Fruit fly (Drosophila melanogaster): ENCODE measurements around the gene sn.

sn gene

DNA sequence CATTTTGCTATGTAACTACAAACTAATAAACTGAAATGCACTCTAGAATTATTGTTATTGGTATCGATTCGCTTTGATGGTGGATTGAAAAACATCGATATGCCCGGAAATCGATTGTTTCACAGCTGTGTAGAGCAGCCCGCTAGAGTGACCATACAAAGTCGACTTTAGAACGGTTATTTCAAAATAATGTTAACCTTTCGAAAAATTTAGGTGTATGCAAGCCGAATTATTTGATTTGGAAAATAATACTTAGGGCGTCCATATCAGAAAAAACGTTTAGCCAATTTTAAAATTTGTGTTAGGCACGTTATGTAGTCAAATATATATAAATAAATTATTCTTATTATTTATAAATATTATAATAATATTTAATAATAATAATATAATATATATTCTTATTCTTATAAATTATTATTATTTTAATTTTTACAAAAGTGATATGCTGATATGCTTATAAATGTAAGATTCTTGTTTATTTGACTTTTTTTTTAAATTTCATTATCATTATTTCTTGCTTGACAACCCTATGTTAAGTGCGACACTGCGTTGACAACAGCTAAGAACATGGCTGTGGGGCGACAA is 4.5 kb downstream of the sn start, which contains the start of gene sws:
sws (minus strand) TSS at position 22 of the 585 bp plus-strand sequence.
- no peak for TF ChIP-seq ttk (optimal IDR thresholded peaks at IDR 0.05)
- TF ChIP-seq psq (optimal IDR thresholded peaks at IDR 0.05), result no peak
- no peak for TF ChIP-seq Sin3A (optimal IDR thresholded peaks at IDR 0.05)
- no peak for TF ChIP-seq h (optimal IDR thresholded peaks at IDR 0.05)
- no peak for TF ChIP-seq insv (optimal IDR thresholded peaks at IDR 0.05)
- no peak for TF ChIP-seq Myc (optimal IDR thresholded peaks at IDR 0.05)

DNA sequence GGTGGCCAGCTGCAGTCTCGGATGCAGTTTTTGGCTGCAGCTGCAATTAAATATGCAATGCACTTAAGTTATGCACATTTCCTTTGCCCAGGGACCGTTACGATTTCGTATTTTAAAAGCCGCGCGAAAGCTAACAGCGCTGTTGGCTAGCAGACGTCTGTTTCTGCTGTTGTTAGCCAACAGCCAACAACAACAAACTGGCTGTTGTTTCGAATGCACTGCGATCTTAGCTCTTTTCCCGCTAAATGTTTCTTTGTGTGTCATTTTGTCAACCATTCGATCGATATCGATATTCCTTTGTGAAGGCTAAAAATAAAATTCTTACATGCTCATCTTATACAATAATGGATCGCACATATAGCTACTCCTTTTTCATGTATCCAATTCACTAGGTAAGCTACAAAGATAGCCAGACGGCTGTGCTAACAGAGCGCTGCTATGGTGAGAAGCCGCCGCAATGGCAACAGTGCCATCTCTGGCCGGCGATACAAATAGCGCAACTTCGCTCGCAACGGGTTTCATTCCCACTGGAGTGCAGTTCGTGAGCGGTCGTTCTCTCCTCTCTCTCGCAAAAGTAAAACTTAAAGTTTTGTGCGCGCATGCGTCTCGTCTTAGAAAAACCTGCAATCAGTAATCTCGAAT is 5.5 kb downstream of the sn start:
- TF ChIP-seq ttk (optimal IDR thresholded peaks at IDR 0.05) (no peak), Sin3A (optimal IDR thresholded peaks at IDR 0.05) (no peak), psq (optimal IDR thresholded peaks at IDR 0.05) (no peak), insv (optimal IDR thresholded peaks at IDR 0.05) (no peak), h (optimal IDR thresholded peaks at IDR 0.05) (no peak), Myc (optimal IDR thresholded peaks at IDR 0.05) (no peak)

DNA sequence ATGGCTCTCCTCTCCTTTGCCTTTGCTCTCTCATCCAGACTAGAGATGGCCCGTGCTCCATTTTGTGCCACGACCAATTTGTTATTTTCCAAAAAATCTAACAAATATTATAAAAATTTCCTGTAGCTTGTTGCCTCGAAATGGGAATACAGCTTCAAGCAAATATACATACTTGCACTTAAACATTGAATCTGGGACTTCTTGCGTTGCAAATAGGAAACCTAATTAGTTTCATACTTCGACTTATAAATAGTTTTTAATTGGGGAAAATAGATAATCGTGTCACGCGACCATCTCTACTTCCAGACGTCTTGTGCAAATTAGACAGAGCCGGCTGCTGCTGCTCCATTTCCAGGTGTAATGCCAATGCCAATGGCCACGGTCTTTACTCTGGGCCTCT is 6.6 kb downstream of the sn start:
- TF ChIP-seq h (optimal IDR thresholded peaks at IDR 0.05), result no peak
- no peak for TF ChIP-seq Myc (optimal IDR thresholded peaks at IDR 0.05)
- TF ChIP-seq Sin3A (optimal IDR thresholded peaks at IDR 0.05), result no peak
- no peak for TF ChIP-seq insv (optimal IDR thresholded peaks at IDR 0.05)
- no peak for TF ChIP-seq psq (optimal IDR thresholded peaks at IDR 0.05)
- no peak for TF ChIP-seq ttk (optimal IDR thresholded peaks at IDR 0.05)

DNA sequence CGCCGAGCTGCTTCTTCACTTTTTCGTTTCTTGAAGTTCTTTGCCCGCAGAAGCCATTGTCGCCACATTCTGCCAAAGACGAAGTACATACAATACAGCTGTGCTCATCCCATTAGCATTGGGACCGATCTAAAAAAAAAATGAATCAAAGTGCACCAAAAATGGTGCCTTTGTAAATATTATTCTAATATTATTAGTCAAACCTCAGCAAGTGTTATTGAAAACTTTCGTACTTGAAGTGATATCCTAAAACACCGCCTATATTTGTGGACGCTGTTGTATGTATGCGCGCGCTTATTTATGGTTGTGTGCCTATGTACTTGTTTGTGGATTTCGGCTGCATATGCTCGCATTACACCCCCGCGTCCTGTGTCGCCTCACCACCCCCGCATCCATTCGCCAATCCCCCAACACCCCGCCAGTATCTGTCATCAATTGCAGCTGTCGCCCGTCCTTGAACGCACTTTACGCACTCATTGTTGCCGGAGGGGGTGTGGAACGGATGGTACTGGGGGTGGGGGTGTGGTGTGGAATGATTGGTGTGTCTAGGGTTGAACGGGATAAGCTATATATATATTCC is 8.6 kb downstream of the sn start:
- TF ChIP-seq Sin3A (optimal IDR thresholded peaks at IDR 0.05), result no peak
- no peak for TF ChIP-seq ttk (optimal IDR thresholded peaks at IDR 0.05)
- TF ChIP-seq insv (optimal IDR thresholded peaks at IDR 0.05), result no peak
- no peak for TF ChIP-seq Myc (optimal IDR thresholded peaks at IDR 0.05)
- TF ChIP-seq psq (optimal IDR thresholded peaks at IDR 0.05), result no peak
- TF ChIP-seq h (optimal IDR thresholded peaks at IDR 0.05), result no peak

DNA sequence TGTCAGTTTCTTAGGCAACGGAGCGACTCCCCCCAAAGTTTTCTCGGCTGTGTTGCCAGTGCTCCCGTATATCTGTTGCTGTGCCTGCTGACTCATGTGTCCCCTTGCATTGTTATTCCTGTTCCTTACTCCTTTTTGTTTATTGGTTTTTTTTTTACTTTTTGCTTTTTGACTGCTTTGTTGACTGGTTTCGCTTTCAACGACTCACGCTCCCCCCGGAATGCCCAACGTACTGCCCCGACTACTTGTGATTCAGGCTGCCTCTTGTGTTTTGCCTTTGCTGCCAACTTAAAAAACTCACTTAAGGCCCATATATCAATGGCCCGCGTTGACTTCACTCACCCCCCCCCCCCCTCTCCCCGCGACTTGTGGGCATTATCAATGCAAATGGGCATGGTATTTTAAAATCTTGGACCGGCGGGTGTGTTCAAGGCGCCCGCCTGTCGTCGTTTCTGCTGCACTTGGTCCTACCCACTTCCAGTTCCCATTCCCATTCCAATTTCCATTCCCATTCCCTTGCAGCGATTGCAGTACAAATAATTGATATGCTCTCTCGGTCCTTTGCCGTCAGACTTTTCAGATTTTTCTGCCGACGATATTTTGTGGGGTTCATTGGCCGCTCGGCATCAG is 9.6 kb downstream of the sn start:
- no peak for TF ChIP-seq psq (optimal IDR thresholded peaks at IDR 0.05)
- no peak for TF ChIP-seq ttk (optimal IDR thresholded peaks at IDR 0.05)
- no peak for TF ChIP-seq Myc (optimal IDR thresholded peaks at IDR 0.05)
- no peak for TF ChIP-seq Sin3A (optimal IDR thresholded peaks at IDR 0.05)
- no peak for TF ChIP-seq insv (optimal IDR thresholded peaks at IDR 0.05)
- TF ChIP-seq h (optimal IDR thresholded peaks at IDR 0.05), result no peak

- TF ChIP-seq ttk (optimal IDR thresholded peaks at IDR 0.05) (no peak), psq (optimal IDR thresholded peaks at IDR 0.05) (no peak)
Observed at dm6 chrX:7975516-7976257, 11.9 kb downstream of the sn start.

DNA sequence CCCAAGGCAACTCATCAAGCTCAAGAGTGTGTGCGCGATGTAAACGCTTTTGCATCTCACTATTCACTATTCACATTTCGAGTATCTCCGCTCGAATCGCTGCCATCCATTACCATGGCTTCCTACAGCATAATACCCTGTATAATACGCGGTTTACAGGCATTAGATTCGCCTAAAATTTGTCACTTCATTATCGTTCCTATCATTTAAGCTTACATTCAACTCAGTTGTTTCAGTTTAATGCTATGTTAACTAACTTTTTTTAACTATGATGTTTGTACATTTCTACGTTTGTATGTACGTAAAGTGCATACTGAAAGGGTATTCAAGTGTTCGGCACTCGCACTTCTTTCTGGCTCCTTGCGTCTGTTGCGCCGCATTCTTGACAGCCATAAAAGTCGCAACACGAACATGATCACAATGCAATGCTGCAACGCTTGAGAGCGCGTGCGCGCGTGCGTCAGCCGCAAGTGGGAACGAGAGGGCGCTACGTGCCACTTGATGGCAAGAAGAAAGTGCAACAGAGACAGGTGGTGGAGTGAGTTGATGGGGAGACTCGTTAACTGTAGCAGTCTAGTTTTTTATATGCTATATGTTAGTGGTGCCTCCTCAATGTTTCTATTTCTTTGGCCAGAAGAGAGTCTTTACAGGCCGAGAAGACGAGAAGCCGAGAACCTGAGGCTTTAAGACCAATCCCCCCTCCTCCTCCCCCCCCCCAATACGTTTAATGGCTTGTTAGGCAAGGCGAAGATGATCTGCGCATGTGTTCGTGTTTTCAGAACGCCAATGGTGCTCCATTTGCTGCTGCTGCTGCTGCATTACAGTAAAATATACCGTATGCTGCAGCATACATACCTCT is 13.4 kb downstream of the sn start:
- TF ChIP-seq ttk (optimal IDR thresholded peaks at IDR 0.05) (no peak), h (optimal IDR thresholded peaks at IDR 0.05) (no peak), insv (optimal IDR thresholded peaks at IDR 0.05) (no peak), psq (optimal IDR thresholded peaks at IDR 0.05) (no peak), Sin3A (optimal IDR thresholded peaks at IDR 0.05) (no peak), Myc (optimal IDR thresholded peaks at IDR 0.05) (no peak)

dm6 chrX:7978027-7978426 is 14.2 kb downstream of the sn start:
- TF ChIP-seq h (optimal IDR thresholded peaks at IDR 0.05), result no peak
- TF ChIP-seq Sin3A (optimal IDR thresholded peaks at IDR 0.05), result no peak
- no peak for TF ChIP-seq psq (optimal IDR thresholded peaks at IDR 0.05)
- no peak for TF ChIP-seq insv (optimal IDR thresholded peaks at IDR 0.05)
- no peak for TF ChIP-seq Myc (optimal IDR thresholded peaks at IDR 0.05)
- TF ChIP-seq ttk (optimal IDR thresholded peaks at IDR 0.05), result no peak

dm6 chrX:7979202-7979601 is 15.4 kb downstream of the sn start:
- TF ChIP-seq Myc (optimal IDR thresholded peaks at IDR 0.05), result no peak
- TF ChIP-seq Sin3A (optimal IDR thresholded peaks at IDR 0.05), result no peak
- no peak for TF ChIP-seq psq (optimal IDR thresholded peaks at IDR 0.05)
- TF ChIP-seq ttk (optimal IDR thresholded peaks at IDR 0.05), result no peak
- TF ChIP-seq h (optimal IDR thresholded peaks at IDR 0.05), result no peak
- TF ChIP-seq insv (optimal IDR thresholded peaks at IDR 0.05), result no peak

dm6 chrX:7980786-7981185 is 17.0 kb downstream of the sn start:
- TF ChIP-seq Sin3A (optimal IDR thresholded peaks at IDR 0.05) (no peak), Myc (optimal IDR thresholded peaks at IDR 0.05) (no peak), psq (optimal IDR thresholded peaks at IDR 0.05) (no peak), insv (optimal IDR thresholded peaks at IDR 0.05) (no peak), ttk (optimal IDR thresholded peaks at IDR 0.05) (no peak), h (optimal IDR thresholded peaks at IDR 0.05) (no peak)

DNA sequence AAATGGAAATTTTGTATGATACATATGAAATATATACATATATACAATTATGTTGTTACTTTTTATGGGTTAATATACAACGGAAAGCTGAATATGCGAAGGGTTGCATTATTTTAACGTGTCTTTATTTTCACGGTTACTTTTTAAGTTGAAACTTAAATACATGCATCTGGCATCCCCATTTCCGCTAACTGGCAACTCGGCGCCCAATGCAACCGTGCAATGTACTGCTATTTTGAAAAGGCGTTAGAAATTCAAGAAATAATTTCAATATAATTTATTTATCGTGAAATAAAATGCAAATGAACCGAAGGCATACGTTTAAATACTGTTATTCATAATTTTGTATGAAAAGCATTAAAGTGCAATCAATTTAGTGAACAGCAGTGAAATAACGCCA is 22.7 kb downstream of the sn start:
- no peak for TF ChIP-seq insv (optimal IDR thresholded peaks at IDR 0.05)
- TF ChIP-seq psq (optimal IDR thresholded peaks at IDR 0.05), result no peak
- TF ChIP-seq ttk (optimal IDR thresholded peaks at IDR 0.05), result no peak
- no peak for TF ChIP-seq Sin3A (optimal IDR thresholded peaks at IDR 0.05)
- TF ChIP-seq h (optimal IDR thresholded peaks at IDR 0.05), result no peak
- TF ChIP-seq Myc (optimal IDR thresholded peaks at IDR 0.05), result no peak

All from Kc167 (cell line).